Worm (Caenorhabditis elegans): Measurements from ENCODE around the gene asp-13.

DNA sequence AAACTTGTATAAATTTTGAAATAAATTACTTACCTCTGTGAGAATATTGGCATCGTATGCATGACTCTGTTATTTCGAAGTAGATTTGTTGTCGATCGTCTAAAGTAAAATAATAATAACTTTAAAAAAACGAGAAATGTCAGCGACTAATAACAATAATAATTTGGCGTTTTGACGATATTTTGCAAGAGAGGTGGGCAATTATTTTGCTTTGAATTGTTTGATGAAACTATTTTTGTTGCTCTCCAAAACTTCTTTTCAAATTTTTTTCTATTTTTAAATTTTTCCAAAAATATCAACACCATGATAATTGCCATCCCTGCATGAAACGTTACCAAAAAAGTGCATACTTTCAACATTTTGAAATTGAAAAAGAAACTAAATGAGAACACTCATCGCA lies 43.8 kb downstream of the asp-13 start, which contains the start of gene F41E6.7:
- no peak for TF ChIP-seq die-1 (tag; optimal IDR thresholded peaks at IDR 0.05)
- no peak for TF ChIP-seq nfya-1 (tag; optimal IDR thresholded peaks at IDR 0.05; ENCODE audit: borderline replicate concordance, insufficient read depth)
- TF ChIP-seq F57C9.4 (tag; optimal IDR thresholded peaks at IDR 0.05): no peak
- TF ChIP-seq F33H1.4 (GFP tag; IDR thresholded peaks at IDR 0.05): no peak
- no peak for TF ChIP-seq somi-1 (GFP tag; optimal IDR thresholded peaks at IDR 0.05)
- no peak for TF ChIP-seq Y79H2A.3 (GFP tag; conservative IDR thresholded peaks at IDR 0.05)
- TF ChIP-seq tbx-9 (tag; optimal IDR thresholded peaks at IDR 0.05; ENCODE audit: borderline replicate concordance): no peak

Data from whole organism, young adult.